Fruit fly (Drosophila melanogaster) whole organism, wandering third instar larva: ENCODE measurements around the gene CG32756.

ENCODE experiments used
- Abd-B ChIP-seq: fragments of >200 bp; optimal IDR thresholded peaks from 2 replicates; lab custom pipeline; 2017; ENCODE audit warnings: missing biosample characterization, missing genetic modification characterization
- CG32264 ChIP-seq: fragments of 200-800 bp; sonication (Bioruptor generic); optimal IDR thresholded peaks from 2 replicates; lab custom pipeline; 2016; ENCODE audit warnings: missing biosample characterization, missing genetic modification characterization
- CG9705 ChIP-seq: fragments of 200-800 bp; sonication (Bioruptor generic); optimal IDR thresholded peaks from 2 replicates; lab custom pipeline; 2018; ENCODE audit warnings: missing biosample characterization, mild to moderate bottlenecking, missing genetic modification characterization
- CrebA ChIP-seq: fragments of 200-800 bp; sonication (Bioruptor generic); optimal IDR thresholded peaks from 2 replicates; lab custom pipeline; 2016; ENCODE audit warnings: missing biosample characterization, mild to moderate bottlenecking, missing genetic modification characterization, borderline replicate concordance
- Dfd ChIP-seq: fragments of >200 bp; optimal IDR thresholded peaks from 2 replicates; lab custom pipeline; 2017; ENCODE audit warnings: missing biosample characterization, missing genetic modification characterization
- Dif ChIP-seq: fragments of 200-275, 200-300 bp; sonication (Bioruptor generic); optimal IDR thresholded peaks from 2 replicates; lab custom pipeline; 2018; ENCODE audit warnings: missing biosample characterization, missing genetic modification characterization; ENCODE audit not compliant: partially characterized antibody
- GATAd ChIP-seq: sonication (Bioruptor generic); optimal IDR thresholded peaks from 2 replicates; lab custom pipeline; 2016; ENCODE audit warnings: missing biosample characterization, missing genetic modification characterization
- HLH106 ChIP-seq: fragments of 200-800 bp; optimal IDR thresholded peaks from 3 replicates; lab custom pipeline; 2019; ENCODE audit warnings: missing biosample characterization, mild to moderate bottlenecking, missing genetic modification characterization, moderate library complexity
- Hnf4 ChIP-seq: fragments of 200-800 bp; sonication (Bioruptor generic); optimal IDR thresholded peaks from 2 replicates; lab custom pipeline; 2016; ENCODE audit warnings: missing biosample characterization, mild to moderate bottlenecking, missing genetic modification characterization
- Hr78 ChIP-seq: fragments of >200 bp; optimal IDR thresholded peaks from 2 replicates; lab custom pipeline; 2017; ENCODE audit warnings: missing biosample characterization, missing genetic modification characterization
- Hr83 ChIP-seq: fragments of 200-300 bp; sonication (Bioruptor generic); optimal IDR thresholded peaks from 2 replicates; lab custom pipeline; 2016; ENCODE audit warnings: missing biosample characterization, mild to moderate bottlenecking, missing genetic modification characterization, moderate library complexity; ENCODE audit not compliant: poor library complexity, severe bottlenecking
- Jra ChIP-seq: sonication (Bioruptor generic); optimal IDR thresholded peaks from 2 replicates; lab custom pipeline; 2016; ENCODE audit warnings: missing biosample characterization, missing genetic modification characterization
- Mio ChIP-seq: sonication (Bioruptor generic); optimal IDR thresholded peaks from 2 replicates; lab custom pipeline; 2016; ENCODE audit warnings: missing biosample characterization, missing genetic modification characterization
- Myc ChIP-seq: fragments of >200 bp; optimal IDR thresholded peaks from 2 replicates; lab custom pipeline; 2017
- N ChIP-seq: fragments of >200 bp; optimal IDR thresholded peaks from 2 replicates; lab custom pipeline; 2018; ENCODE audit warnings: missing biosample characterization, missing external identifiers, missing genetic modification characterization
- OdsH ChIP-seq: fragments of 200-800 bp; sonication (Bioruptor generic); optimal IDR thresholded peaks from 2 replicates; lab custom pipeline; 2016; ENCODE audit warnings: missing biosample characterization, mild to moderate bottlenecking, missing genetic modification characterization
- Rel ChIP-seq, 2 experiments: fragments of 200-800 bp; sonication (Bioruptor generic) in 1 of 2; optimal IDR thresholded peaks; 2 replicates in 1 of 2; 3 replicates in 1 of 2; lab custom pipeline; 2016 to 2019; ENCODE audit warnings: mild to moderate bottlenecking in 2 of 2, missing biosample characterization in 2 of 2, missing genetic modification characterization in 2 of 2, moderate library complexity in 1 of 2
- Sp1 ChIP-seq: fragments of 200-800 bp; sonication (Bioruptor generic); optimal IDR thresholded peaks from 3 replicates; lab custom pipeline; 2019; ENCODE audit warnings: missing biosample characterization, mild to moderate bottlenecking, missing genetic modification characterization, moderate library complexity
- Vsx2 ChIP-seq: fragments of 200-300, 225-300 bp; sonication (Bioruptor generic); optimal IDR thresholded peaks from 2 replicates; lab custom pipeline; 2018; ENCODE audit warnings: missing biosample characterization, missing genetic modification characterization; ENCODE audit not compliant: partially characterized antibody
- br ChIP-seq: fragments of 200-800 bp; sonication (Bioruptor generic); optimal IDR thresholded peaks from 2 replicates; lab custom pipeline; 2016; ENCODE audit warnings: missing biosample characterization, missing genetic modification characterization
- brk ChIP-seq: fragments of 200-800 bp; sonication (Bioruptor generic); optimal IDR thresholded peaks from 2 replicates; lab custom pipeline; 2016; ENCODE audit warnings: missing biosample characterization, mild to moderate bottlenecking, missing genetic modification characterization
- dl ChIP-seq, 2 experiments: fragments of 175-275, 200-275 bp in 1 of 2; fragments of 200-275 bp in 1 of 2; sonication (Bioruptor generic); optimal IDR thresholded peaks; lab custom pipeline; 2018; ENCODE audit warnings: mild to moderate bottlenecking in 2 of 2, missing biosample characterization in 2 of 2, missing genetic modification characterization in 2 of 2, moderate library complexity in 2 of 2; ENCODE audit not compliant: partially characterized antibody in 2 of 2, insufficient read depth in 1 of 2
- dmrt93B ChIP-seq: fragments of 200-800 bp; sonication (Bioruptor generic); optimal IDR thresholded peaks from 2 replicates; lab custom pipeline; 2018; ENCODE audit warnings: missing biosample characterization, mild to moderate bottlenecking, missing genetic modification characterization
- dsf ChIP-seq: sonication (Bioruptor generic); optimal IDR thresholded peaks from 2 replicates; lab custom pipeline; 2016; ENCODE audit warnings: missing biosample characterization, missing genetic modification characterization, borderline replicate concordance
- ey ChIP-seq: fragments of 200-800 bp; sonication (Bioruptor generic); optimal IDR thresholded peaks from 2 replicates; lab custom pipeline; 2016; ENCODE audit warnings: missing biosample characterization, missing genetic modification characterization
- foxo ChIP-seq, 2 experiments: fragments of 200-800 bp; sonication (Bioruptor generic); optimal IDR thresholded peaks; 2 replicates in 1 of 2; 3 replicates in 1 of 2; lab custom pipeline; 2016 to 2017; ENCODE audit warnings: missing biosample characterization in 2 of 2, missing genetic modification characterization in 2 of 2
- fru ChIP-seq: fragments of 200-800 bp; sonication (Bioruptor generic); optimal IDR thresholded peaks from 3 replicates; lab custom pipeline; 2016; ENCODE audit warnings: missing biosample characterization, mild to moderate bottlenecking, missing genetic modification characterization
- h ChIP-seq: fragments of 200-800 bp; sonication (Bioruptor generic); optimal IDR thresholded peaks from 3 replicates; lab custom pipeline; 2016; ENCODE audit warnings: missing biosample characterization, mild to moderate bottlenecking, missing genetic modification characterization
- jim ChIP-seq: fragments of 175-275, 200-325 bp; sonication (Bioruptor generic); optimal IDR thresholded peaks from 2 replicates; lab custom pipeline; 2016; ENCODE audit warnings: missing biosample characterization, mild to moderate bottlenecking, missing genetic modification characterization
- lola ChIP-seq: fragments of >200 bp; optimal IDR thresholded peaks from 2 replicates; lab custom pipeline; 2017; ENCODE audit warnings: missing biosample characterization, missing genetic modification characterization
- pan ChIP-seq: fragments of >200 bp; optimal IDR thresholded peaks from 2 replicates; lab custom pipeline; 2017
- psq ChIP-seq: fragments of 200-800 bp; sonication (Bioruptor generic); optimal IDR thresholded peaks from 3 replicates; lab custom pipeline; 2017; ENCODE audit warnings: missing biosample characterization, mild to moderate bottlenecking, missing genetic modification characterization, moderate library complexity
- rgr ChIP-seq: fragments of 200-800 bp; sonication (Bioruptor generic); optimal IDR thresholded peaks from 3 replicates; lab custom pipeline; 2016; ENCODE audit warnings: missing biosample characterization, mild to moderate bottlenecking, missing genetic modification characterization
- sage ChIP-seq: fragments of 200-800 bp; sonication (Bioruptor generic); optimal IDR thresholded peaks from 2 replicates; lab custom pipeline; 2016; ENCODE audit warnings: missing biosample characterization, mild to moderate bottlenecking, missing genetic modification characterization
- sv ChIP-seq: fragments of 200-800 bp; sonication (Bioruptor generic); optimal IDR thresholded peaks from 3 replicates; lab custom pipeline; 2016; ENCODE audit warnings: missing biosample characterization, missing genetic modification characterization
- tai ChIP-seq: sonication (Bioruptor generic); optimal IDR thresholded peaks from 2 replicates; lab custom pipeline; 2016; ENCODE audit warnings: missing biosample characterization, missing genetic modification characterization
- usp ChIP-seq: fragments of >200 bp; optimal IDR thresholded peaks from 2 replicates; lab custom pipeline; 2017; ENCODE audit warnings: missing biosample characterization, missing genetic modification characterization
- woc ChIP-seq: sonication (Bioruptor generic); optimal IDR thresholded peaks from 2 replicates; lab custom pipeline; 2016; ENCODE audit warnings: missing biosample characterization, mild to moderate bottlenecking, missing genetic modification characterization

CG32756 gene

DNA sequence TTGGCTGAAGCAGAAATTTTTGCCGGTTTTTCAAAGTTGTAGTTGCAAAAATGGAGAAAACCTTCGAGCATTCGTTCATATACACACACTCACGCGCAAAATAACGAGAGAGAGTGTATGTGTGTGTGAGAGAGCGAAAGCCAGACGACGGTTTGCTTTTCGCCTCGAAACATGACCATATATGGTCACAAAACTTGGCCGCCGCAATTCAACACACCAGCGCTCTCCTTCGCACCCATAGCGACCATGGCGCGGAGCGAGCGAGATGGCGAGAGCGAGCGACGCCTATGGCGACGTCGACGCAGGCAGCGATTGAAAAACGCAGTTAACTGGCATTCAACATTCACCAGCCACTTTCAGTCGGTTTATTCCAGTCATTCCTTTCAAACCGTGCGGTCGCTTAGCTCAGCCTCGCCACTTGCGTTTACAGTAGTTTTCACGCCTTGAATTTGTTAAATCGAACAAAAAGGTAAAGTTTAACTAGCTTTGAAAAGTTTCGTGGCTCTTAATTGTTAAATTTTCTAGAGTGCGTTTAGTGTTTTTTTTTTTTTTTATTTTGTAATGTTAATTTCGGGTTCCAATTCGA lies 43.8 kb upstream of the CG32756 start:
- no peak for TF ChIP-seq dmrt93B
- TF ChIP-seq psq: peak; percentile 85
- TF ChIP-seq Dif (GFP tag; lab: Kevin White, UChicago): peak; percentile 45
- TF ChIP-seq Abd-B (GFP tag; lab: Kevin White, UChicago): no peak
- peak; percentile 36 for TF ChIP-seq h (GFP tag; lab: Kevin White, UChicago)
- TF ChIP-seq foxo (GFP tag; optimal IDR thresholded peaks at IDR 0.05; lab: Kevin White, UChicago): peak in 1 of 2 experiments; percentile 42
- peak; percentile 33 for TF ChIP-seq br (GFP tag; lab: Kevin White, UChicago)
- no peak for TF ChIP-seq CG32264
- TF ChIP-seq brk (GFP tag; lab: Kevin White, UChicago): peak; percentile 6
- TF ChIP-seq fru (GFP tag; lab: Kevin White, UChicago): peak; percentile 65
- TF ChIP-seq woc: peak; percentile 40
- TF ChIP-seq sage (GFP tag; lab: Kevin White, UChicago): no peak
- TF ChIP-seq Hr83 (GFP tag; lab: Kevin White, UChicago): peak; percentile 60
- peak; percentile 55 for TF ChIP-seq Hnf4 (GFP tag; lab: Kevin White, UChicago)
- TF ChIP-seq ey: peak; percentile 14
- no peak for TF ChIP-seq dl (GFP tag; optimal IDR thresholded peaks at IDR 0.05; lab: Kevin White, UChicago; ENCODE audit: insufficient read depth in 1 of 2, partially characterized antibody in 2 of 2)
- peak; percentile 50 for TF ChIP-seq Sp1 (GFP tag; lab: Kevin White, UChicago)
- no peak for TF ChIP-seq Rel (GFP tag; optimal IDR thresholded peaks at IDR 0.05; lab: Kevin White, UChicago)
- peak; percentile 65 for TF ChIP-seq Rel (tag; optimal IDR thresholded peaks at IDR 0.05; lab: Kevin White, UChicago)
- peak; percentile 10 for TF ChIP-seq Jra (GFP tag; lab: Kevin White, UChicago)
- TF ChIP-seq rgr (GFP tag; lab: Kevin White, UChicago): peak; percentile 26
- TF ChIP-seq sv (GFP tag; lab: Kevin White, UChicago): peak; percentile 49

dm6 chrX:5902701-5903100 lies 42.8 kb upstream of the CG32756 start:
- no peak for TF ChIP-seq Rel (GFP tag; optimal IDR thresholded peaks at IDR 0.05; lab: Kevin White, UChicago)
- peak; percentile 52 for TF ChIP-seq Rel (tag; optimal IDR thresholded peaks at IDR 0.05; lab: Kevin White, UChicago)
- no peak for TF ChIP-seq rgr (GFP tag; lab: Kevin White, UChicago)

DNA sequence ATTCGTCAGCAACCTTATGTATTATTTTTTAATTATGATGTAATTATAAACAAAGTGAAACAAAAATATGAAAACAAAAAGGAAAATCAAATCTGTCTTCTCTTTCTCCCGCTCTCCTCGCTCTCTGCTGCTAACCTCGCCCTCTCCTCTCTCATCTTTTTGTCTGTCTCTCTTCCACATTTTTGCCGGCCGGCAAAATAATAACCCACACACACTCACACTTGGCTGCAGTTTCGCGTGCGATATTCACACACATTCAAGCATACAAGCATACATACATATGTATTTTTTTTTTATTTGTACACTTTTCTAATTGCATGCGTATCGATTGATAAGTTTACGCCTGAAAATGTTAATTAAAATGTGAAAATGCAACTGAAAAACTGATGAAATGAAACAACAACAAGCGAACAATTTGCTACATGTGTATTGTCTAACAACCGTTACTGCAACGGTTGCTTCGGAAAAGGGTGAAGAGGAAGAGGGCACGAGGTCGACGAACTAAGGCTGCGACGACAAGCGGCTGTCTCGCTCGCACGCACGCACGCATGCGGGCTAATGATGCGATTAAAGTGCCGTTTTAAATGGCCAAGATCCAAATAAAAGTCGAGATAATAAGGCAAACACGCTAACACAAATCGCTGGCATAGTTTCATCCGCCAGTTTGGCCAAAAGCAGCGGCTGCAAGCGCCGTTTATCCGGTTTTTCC lies 41.0 kb upstream of the CG32756 start:
- TF ChIP-seq Rel (GFP tag; optimal IDR thresholded peaks at IDR 0.05; lab: Kevin White, UChicago) (no peak), Rel (tag; optimal IDR thresholded peaks at IDR 0.05; lab: Kevin White, UChicago) (peak; percentile 60), CG9705 (GFP tag; lab: Kevin White, UChicago) (no peak), CG32264 (no peak), Hr83 (GFP tag; lab: Kevin White, UChicago) (peak; percentile 37), usp (GFP tag; lab: Kevin White, UChicago) (no peak), brk (GFP tag; lab: Kevin White, UChicago) (peak; percentile 76), Myc (lab: Kevin White, UChicago) (no peak), Hr78 (GFP tag; lab: Kevin White, UChicago) (no peak), fru (GFP tag; lab: Kevin White, UChicago) (peak; percentile 23), tai (no peak), Jra (GFP tag; lab: Kevin White, UChicago) (peak; percentile 48), jim (GFP tag; lab: Kevin White, UChicago) (no peak), HLH106 (tag; lab: Kevin White, UChicago) (no peak), dmrt93B (no peak), psq (peak; percentile 52), sage (GFP tag; lab: Kevin White, UChicago) (peak; percentile 43), Vsx2 (GFP tag; lab: Kevin White, UChicago) (no peak), Sp1 (GFP tag; lab: Kevin White, UChicago) (no peak), ey (no peak), dl (GFP tag; optimal IDR thresholded peaks at IDR 0.05; lab: Kevin White, UChicago; ENCODE audit: insufficient read depth in 1 of 2, partially characterized antibody in 2 of 2) (no peak), Dfd (GFP tag; lab: Kevin White, UChicago) (no peak), dsf (GFP tag; lab: Kevin White, UChicago) (no peak), foxo (GFP tag; optimal IDR thresholded peaks at IDR 0.05; lab: Kevin White, UChicago) (peak in 1 of 2 experiments; percentile 26), GATAd (GFP tag; lab: Kevin White, UChicago) (no peak), sv (GFP tag; lab: Kevin White, UChicago) (no peak), Abd-B (GFP tag; lab: Kevin White, UChicago) (no peak), rgr (GFP tag; lab: Kevin White, UChicago) (peak; percentile 6), lola (GFP tag; lab: Kevin White, UChicago) (no peak), Hnf4 (GFP tag; lab: Kevin White, UChicago) (peak; percentile 48), woc (peak; percentile 37), CrebA (GFP tag; lab: Kevin White, UChicago) (no peak), br (GFP tag; lab: Kevin White, UChicago) (no peak), Dif (GFP tag; lab: Kevin White, UChicago) (peak; percentile 70), Mio (no peak), h (GFP tag; lab: Kevin White, UChicago) (peak; percentile 23), N (GFP tag; lab: Kevin White, UChicago) (no peak), pan (lab: Kevin White, UChicago) (no peak), OdsH (GFP tag; lab: Kevin White, UChicago) (no peak)
